Fruit fly (Drosophila melanogaster): ENCODE data around the gene S-Lap2.

S-Lap2 gene

dm6 chr3L:8600752-8601433 is 18.8 kb upstream of the S-Lap2 start, which contains the start of the genes Nelf-E and RpL14 (continued):
- no peak for TF ChIP-seq chinmo (GFP tag; IDR thresholded peaks at IDR 0.05; ENCODE audit: partially characterized antibody)
- peak; percentile 91 for TF ChIP-seq CG3163 (GFP tag; optimal IDR thresholded peaks at IDR 0.05)
- no peak for TF ChIP-seq cad (GFP tag; optimal IDR thresholded peaks at IDR 0.05)
- TF ChIP-seq sna (GFP tag; IDR thresholded peaks at IDR 0.05; ENCODE audit: partially characterized antibody): peak; percentile 31; the same call in 1 of the 2 replicates
- peak; percentile 90 for TF ChIP-seq CG17802 (tag; optimal IDR thresholded peaks at IDR 0.05)
- TF ChIP-seq pum (GFP tag; optimal IDR thresholded peaks at IDR 0.05): peak; percentile 92
- peak; percentile 87 for TF ChIP-seq CG14441 (GFP tag; IDR thresholded peaks at IDR 0.05)
- TF ChIP-seq CG12391 (tag; optimal IDR thresholded peaks at IDR 0.05): peak; percentile 95
- peak; percentile 90 for TF ChIP-seq tgo (GFP tag; IDR thresholded peaks at IDR 0.05)
- no peak for TF ChIP-seq Deaf1 (tag; optimal IDR thresholded peaks at IDR 0.05)
- TF ChIP-seq CG10565 (GFP tag; optimal IDR thresholded peaks at IDR 0.05): peak; percentile 70
- peak; percentile 86 for TF ChIP-seq Optix (GFP tag; IDR thresholded peaks at IDR 0.05)
- peak; percentile 83 for TF ChIP-seq CG13424 (tag; optimal IDR thresholded peaks at IDR 0.05)
- peak; percentile 91 for TF ChIP-seq CG7372 (GFP tag; IDR thresholded peaks at IDR 0.05)
- TF ChIP-seq CG42726 (GFP tag; IDR thresholded peaks at IDR 0.05; ENCODE audit: partially characterized antibody): 0 out of 2 replicates have a peak, but pooled peaks have one; percentile 57
- peak; percentile 79 for TF ChIP-seq CG12942 (GFP tag; optimal IDR thresholded peaks at IDR 0.05)
- TF ChIP-seq gsb (GFP tag; IDR thresholded peaks at IDR 0.05): peak; percentile 82
- peak; percentile 96 for TF ChIP-seq Vsx1 (GFP tag; optimal IDR thresholded peaks at IDR 0.05)
- TF ChIP-seq nerfin-1 (tag; optimal IDR thresholded peaks at IDR 0.05): peak; percentile 92
- peak; percentile 92 for TF ChIP-seq CG2712 (tag; optimal IDR thresholded peaks at IDR 0.05)
- peak; percentile 89 for TF ChIP-seq CG7556 (GFP tag; optimal IDR thresholded peaks at IDR 0.05)
- TF ChIP-seq run (tag; optimal IDR thresholded peaks at IDR 0.05): peak; percentile 76
- peak; percentile 82 for TF ChIP-seq Sry-δ (GFP tag; optimal IDR thresholded peaks at IDR 0.05)
- TF ChIP-seq bsh (GFP tag; optimal IDR thresholded peaks at IDR 0.05): peak in 1 of 2 experiments; percentile 91
- TF ChIP-seq CG6654 (GFP tag; optimal IDR thresholded peaks at IDR 0.05): peak; percentile 79
- TF ChIP-seq CG4424 (GFP tag; optimal IDR thresholded peaks at IDR 0.05): peak; percentile 92
- peak; percentile 95 for TF ChIP-seq jumu (GFP tag; optimal IDR thresholded peaks at IDR 0.05)
- TF ChIP-seq Oli (tag; optimal IDR thresholded peaks at IDR 0.05): peak; percentile 83
- peak; percentile 86 for TF ChIP-seq CG3838 (GFP tag; optimal IDR thresholded peaks at IDR 0.05)
- TF ChIP-seq CG8281 (tag; optimal IDR thresholded peaks at IDR 0.05): peak; percentile 72
- peak; percentile 62; the same call in 3 of the 4 replicates for TF ChIP-seq Gug (GFP tag; IDR thresholded peaks at IDR 0.05)
- peak; percentile 90 for TF ChIP-seq CG8944 (GFP tag; optimal IDR thresholded peaks at IDR 0.05)
- no peak for TF ChIP-seq tio (GFP tag; optimal IDR thresholded peaks at IDR 0.05)
- peak; percentile 89 for TF ChIP-seq ara (GFP tag; IDR thresholded peaks at IDR 0.05)
- peak; percentile 80 for TF ChIP-seq Sox102F (GFP tag; optimal IDR thresholded peaks at IDR 0.05)
- peak; percentile 92 for TF ChIP-seq CG31365 (tag; optimal IDR thresholded peaks at IDR 0.05)
- no peak for TF ChIP-seq gem (tag; optimal IDR thresholded peaks at IDR 0.05)
- peak in 1 of 2 experiments; percentile 74 for TF ChIP-seq crp (GFP tag; optimal IDR thresholded peaks at IDR 0.05)
- TF ChIP-seq CG3407 (GFP tag; optimal IDR thresholded peaks at IDR 0.05): peak; percentile 94
- TF ChIP-seq Dip2 (GFP tag; IDR thresholded peaks at IDR 0.05): no peak
- TF ChIP-seq D (optimal IDR thresholded peaks at IDR 0.05): peak; percentile 37
- TF ChIP-seq D (GFP tag; optimal IDR thresholded peaks at IDR 0.05): peak; percentile 90
- TF ChIP-seq hbn (GFP tag; IDR thresholded peaks at IDR 0.05; ENCODE audit: partially characterized antibody): no peak
- peak; percentile 87 for TF ChIP-seq lmd (GFP tag; IDR thresholded peaks at IDR 0.05)
- peak; percentile 55 for TF ChIP-seq Sin3A (optimal IDR thresholded peaks at IDR 0.05)
- peak; percentile 91 for TF ChIP-seq CG7786 (GFP tag; optimal IDR thresholded peaks at IDR 0.05)
- TF ChIP-seq Max (GFP tag; optimal IDR thresholded peaks at IDR 0.05): peak; percentile 92
- TF ChIP-seq pb (GFP tag; optimal IDR thresholded peaks at IDR 0.05): peak; percentile 97
- peak; percentile 97 for TF ChIP-seq CG9876 (GFP tag; optimal IDR thresholded peaks at IDR 0.05)
